Worm (Caenorhabditis elegans) whole organism, midembryonic: ENCODE data around the gene her-1.

Experiments
- T22C8.4 ChIP-seq: fragments of 200-800 bp; sonication (Bioruptor generic); IDR thresholded peaks from 2 replicates; pipeline ENCODE4 v1.3.6; 2022; ENCODE audit warnings: missing genetic modification characterization, missing compliant biosample characterization
- flt-1 ChIP-seq: fragments of 200-800 bp; sonication (Bioruptor generic); IDR thresholded peaks from 2 replicates; pipeline ENCODE4 v1.3.6; 2022; ENCODE audit warnings: missing genetic modification characterization, missing compliant biosample characterization
- klf-2 ChIP-seq: fragments of 200-800 bp; sonication (Bioruptor generic); conservative IDR thresholded peaks from 2 replicates; pipeline ENCODE4 v1.3.6; 2022; ENCODE audit warnings: missing genetic modification reagents, missing genetic modification characterization, missing compliant biosample characterization
- med-1 ChIP-seq: sonication (generic microtip); optimal IDR thresholded peaks from 2 replicates; lab custom pipeline; 2017; ENCODE audit warnings: missing genetic modification characterization, mild to moderate bottlenecking, missing compliant biosample characterization, antibody characterized with exemption, missing genetic modification reagents; ENCODE audit not compliant: insufficient read depth
- ref-1 ChIP-seq: fragments of 200-800 bp; sonication (Bioruptor generic); conservative IDR thresholded peaks from 2 replicates; pipeline ENCODE4 v1.3.6; 2022; ENCODE audit warnings: missing genetic modification reagents, missing genetic modification characterization, missing compliant biosample characterization
- tab-1 ChIP-seq: fragments of 200-800 bp; sonication (Bioruptor generic); IDR thresholded peaks from 2 replicates; pipeline ENCODE4 v1.3.6; 2022; ENCODE audit warnings: missing genetic modification characterization, missing compliant biosample characterization
- ztf-23 ChIP-seq: fragments of 200-800 bp; sonication (Bioruptor generic); IDR thresholded peaks from 2 replicates; pipeline ENCODE4 v1.3.6; 2022; ENCODE audit warnings: missing genetic modification reagents, missing genetic modification characterization, missing compliant biosample characterization
- ztf-29 ChIP-seq: fragments of 200-800 bp; sonication (Bioruptor generic); IDR thresholded peaks from 2 replicates; pipeline ENCODE4 v1.3.6; 2022; ENCODE audit warnings: missing genetic modification reagents, missing genetic modification characterization, missing compliant biosample characterization

DNA sequence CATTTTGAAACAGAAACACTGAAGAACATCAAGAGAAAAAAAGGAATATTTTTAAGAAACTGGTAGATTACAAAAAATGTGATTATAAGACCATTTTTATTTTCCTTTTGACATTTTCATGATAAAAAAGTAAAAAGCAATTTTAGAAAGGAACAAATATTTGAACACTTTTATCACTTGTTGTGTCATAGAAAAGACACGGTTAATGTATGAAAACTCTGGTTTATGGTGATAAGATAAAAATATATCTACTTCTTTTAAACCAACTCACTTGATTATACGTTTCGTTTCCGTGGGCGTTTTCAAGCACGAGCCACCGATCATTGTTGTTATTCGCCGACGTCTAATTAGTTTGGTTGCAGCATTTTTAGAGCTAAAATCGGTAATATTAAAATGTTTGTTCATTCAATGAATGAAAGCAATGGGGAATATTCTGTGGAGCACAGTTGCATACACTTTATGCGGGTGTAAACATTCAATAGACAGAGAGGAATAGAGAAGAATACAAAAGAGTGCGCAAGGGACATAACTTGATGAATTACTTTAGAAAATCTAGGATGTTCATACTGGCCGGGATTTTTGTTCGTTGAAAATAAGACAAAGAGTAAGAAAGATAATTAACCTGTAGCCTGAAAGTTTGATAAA is 23.5 kb upstream of the her-1 start, which contains the start of gene sulp-8:
- TF ChIP-seq ref-1 (GFP tag; lab: Robert Waterston, UW): no peak
- TF ChIP-seq flt-1 (GFP tag; lab: Robert Waterston, UW): no peak
- no peak for TF ChIP-seq ztf-23 (GFP tag; lab: Robert Waterston, UW)
- no peak for TF ChIP-seq med-1 (GFP tag; lab: Kevin White, UChicago)
- no peak for TF ChIP-seq ztf-29 (GFP tag; lab: Robert Waterston, UW)
- no peak for TF ChIP-seq klf-2 (GFP tag; lab: Robert Waterston, UW)
- TF ChIP-seq T22C8.4: no peak
- no peak for TF ChIP-seq tab-1
